Worm (Caenorhabditis elegans): ENCODE data around the gene ttll-12.

ttll-12 gene

DNA sequence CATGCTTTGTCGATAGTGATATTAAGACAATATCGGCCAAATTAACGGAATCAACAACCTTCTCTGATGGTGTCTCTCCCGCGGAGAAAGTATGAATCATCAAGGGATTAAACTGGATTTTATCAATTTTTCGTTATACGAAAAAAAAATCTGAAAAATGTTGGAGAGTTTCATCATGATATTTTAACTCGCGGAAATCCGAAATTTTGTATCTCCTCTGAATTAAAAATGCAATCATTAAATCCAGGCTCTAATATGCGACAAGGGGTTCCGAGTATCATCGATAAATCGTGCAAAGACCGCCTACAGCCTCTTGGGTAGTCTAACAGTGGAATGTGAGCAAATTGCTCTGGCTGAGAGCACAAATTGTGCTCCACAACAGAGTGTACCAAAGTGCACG, 38.4 kb downstream of the ttll-12 start, which contains the start of gene C06C3.10:
Gene C06C3.10 (minus strand): TSS at position 101 of the 400 bp plus-strand sequence.
- TF ChIP-seq F22D6.2 (tag; optimal IDR thresholded peaks at IDR 0.05) (no peak), rpc-1 (optimal IDR thresholded peaks at IDR 0.05) (no peak), rpc-1 (tag; optimal IDR thresholded peaks at IDR 0.05) (no peak), lsl-1 (GFP tag; optimal IDR thresholded peaks at IDR 0.05) (no peak), lsy-27 (tag; optimal IDR thresholded peaks at IDR 0.05; ENCODE audit: borderline replicate concordance, insufficient read depth) (no peak), F37B4.10 (GFP tag; IDR thresholded peaks at IDR 0.05) (no peak), nfya-1 (tag; optimal IDR thresholded peaks at IDR 0.05; ENCODE audit: borderline replicate concordance, insufficient read depth) (no peak), nhr-120 (GFP tag; IDR thresholded peaks at IDR 0.05) (no peak), hmg-1.2 (GFP tag; IDR thresholded peaks at IDR 0.05) (no peak), sptf-2 (GFP tag; optimal IDR thresholded peaks at IDR 0.05) (no peak), mes-4 (tag; optimal IDR thresholded peaks at IDR 0.05) (no peak), attf-6 (GFP tag; IDR thresholded peaks at IDR 0.05) (no peak), nhr-179 (tag; optimal IDR thresholded peaks at IDR 0.05) (no peak), F10E7.11 (tag; optimal IDR thresholded peaks at IDR 0.05) (no peak), dox-1 (GFP tag; IDR thresholded peaks at IDR 0.05) (no peak)

DNA sequence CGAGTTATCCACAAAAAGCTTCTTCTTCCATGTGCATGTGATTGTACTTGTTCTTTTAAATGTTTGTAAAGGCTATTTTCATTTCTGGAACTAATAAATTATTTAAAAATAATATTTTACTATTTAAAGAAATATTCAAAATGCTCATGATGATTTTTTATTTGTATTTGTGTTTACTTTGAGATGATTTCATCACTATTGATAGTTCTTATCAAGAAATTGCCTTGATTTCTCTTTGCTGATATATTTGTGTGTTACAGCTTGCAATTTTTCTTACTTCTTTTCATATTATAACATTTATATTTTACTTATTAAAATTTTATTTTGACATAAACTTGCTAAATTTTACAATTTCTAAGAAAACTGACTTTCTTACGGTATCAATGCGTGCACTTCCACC, 39.4 kb downstream of the ttll-12 start:
- TF ChIP-seq aptf-2 (GFP tag; conservative IDR thresholded peaks at IDR 0.05) (no peak), lin-35 (GFP tag; optimal IDR thresholded peaks at IDR 0.05) (no peak), ztf-25 (GFP tag; IDR thresholded peaks at IDR 0.05) (no peak), hmg-20 (GFP tag; IDR thresholded peaks at IDR 0.05) (no peak), attf-6 (GFP tag; IDR thresholded peaks at IDR 0.05) (no peak), ztf-3 (GFP tag; optimal IDR thresholded peaks at IDR 0.05) (no peak), madf-10 (tag; optimal IDR thresholded peaks at IDR 0.05) (no peak), nhr-90 (tag; optimal IDR thresholded peaks at IDR 0.05) (no peak), unc-130 (GFP tag; optimal IDR thresholded peaks at IDR 0.05) (no peak), Y95B8A.8 (GFP tag; IDR thresholded peaks at IDR 0.05) (no peak), lin-26 (GFP tag; IDR thresholded peaks at IDR 0.05) (no peak), akir-1 (GFP tag; optimal IDR thresholded peaks at IDR 0.05) (no peak), attf-5 (GFP tag; optimal IDR thresholded peaks at IDR 0.05) (no peak)

DNA sequence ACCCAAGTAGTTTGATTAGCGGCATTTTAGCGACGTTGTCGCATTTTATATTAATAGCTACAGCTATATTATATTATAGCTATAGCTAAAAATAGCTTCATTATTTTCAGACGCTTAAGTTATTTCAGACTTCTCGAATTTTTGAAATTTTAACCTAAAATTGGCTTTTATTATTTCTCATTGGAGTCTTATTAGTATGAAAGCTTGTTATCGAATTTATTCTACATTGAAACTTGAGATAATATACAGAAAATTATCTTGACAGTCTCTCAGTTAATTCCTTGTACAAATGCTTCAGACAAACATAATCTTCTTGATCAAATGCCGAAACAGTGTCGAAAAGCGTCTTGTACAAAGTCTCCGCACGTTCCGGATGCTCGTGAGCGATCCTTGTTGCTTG, 41.0 kb downstream of the ttll-12 start, which contains the start of gene srh-48:
Gene srh-48 (plus strand): TSS at position 301 of the 400 bp plus-strand sequence.
- TF ChIP-seq xnd-1 (tag; optimal IDR thresholded peaks at IDR 0.05), result no peak
- TF ChIP-seq lsy-27 (tag; optimal IDR thresholded peaks at IDR 0.05; ENCODE audit: borderline replicate concordance, insufficient read depth), result no peak
- no peak for TF ChIP-seq Y67H2A.10 (GFP tag; conservative IDR thresholded peaks at IDR 0.05)

DNA sequence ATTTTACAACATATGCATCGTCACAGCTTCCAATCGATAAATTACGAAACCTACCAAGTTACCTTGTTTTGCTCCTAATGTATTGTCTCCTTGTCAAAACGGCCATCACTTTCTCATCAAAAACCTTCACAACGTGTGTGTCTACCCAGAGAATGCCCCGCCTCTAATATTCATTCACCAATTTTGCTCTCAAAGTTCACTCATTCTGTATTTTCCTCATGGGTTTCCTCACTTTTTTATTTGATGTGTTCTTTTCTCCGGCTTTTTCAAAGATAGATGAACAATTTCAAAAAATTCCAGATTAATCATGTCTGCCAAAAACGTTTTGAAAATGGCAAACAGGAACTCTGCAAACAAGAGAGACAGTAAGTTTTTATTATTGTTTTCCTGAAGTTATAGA, 46.4 kb downstream of the ttll-12 start, which contains the start of gene C06C3.7:
Gene C06C3.7 (plus strand): TSS at position 301 of the 400 bp plus-strand sequence.
- TF ChIP-seq gei-17 (GFP tag; optimal IDR thresholded peaks at IDR 0.05) (no peak), akir-1 (GFP tag; optimal IDR thresholded peaks at IDR 0.05) (no peak), hsf-1 (GFP tag; IDR thresholded peaks at IDR 0.05) (no peak), zim-3 (tag; optimal IDR thresholded peaks at IDR 0.05) (no peak), F39B2.1 (GFP tag; IDR thresholded peaks at IDR 0.05) (no peak), hrde-1 (tag; optimal IDR thresholded peaks at IDR 0.05; ENCODE audit: borderline replicate concordance) (no peak)
